Fruit fly (Drosophila melanogaster) whole organism, pupa: ENCODE results near the gene CG43064.

Experiments
- CG13204 ChIP-seq: fragments of 200-800 bp; sonication (Bioruptor generic); optimal IDR thresholded peaks from 2 replicates; lab custom pipeline; 2018; ENCODE audit warnings: missing biosample characterization, mild to moderate bottlenecking, missing genetic modification characterization, moderate library complexity
- CG15710 ChIP-seq: fragments of 200-800 bp; sonication (Bioruptor generic); optimal IDR thresholded peaks from 2 replicates; lab custom pipeline; 2018; ENCODE audit warnings: missing biosample characterization, mild to moderate bottlenecking, missing genetic modification characterization, moderate library complexity
- EcR ChIP-seq: fragments of 200-800 bp; sonication (Bioruptor generic); optimal IDR thresholded peaks from 3 replicates; lab custom pipeline; 2019; ENCODE audit warnings: missing biosample characterization, missing genetic modification characterization, mild to moderate bottlenecking, moderate library complexity, missing genetic modification reagents
- Pif1B ChIP-seq: fragments of 200-800 bp; sonication (Bioruptor generic); optimal IDR thresholded peaks from 3 replicates; lab custom pipeline; 2016; ENCODE audit warnings: missing biosample characterization, missing genetic modification characterization

dm6 chr3L:11836575-11837077, at the start of gene CG43064:
- TF ChIP-seq CG15710 (tag; lab: Kevin White, UChicago), result no peak
- TF ChIP-seq EcR (GFP tag; lab: Kevin White, UChicago), result no peak
- TF ChIP-seq CG13204 (GFP tag; lab: Kevin White, UChicago), result no peak
- TF ChIP-seq Pif1B, result no peak
